Fruit fly (Drosophila melanogaster): ENCODE data around the gene CG17129.

CG17129 gene

dm6 chr3L:710345-710822 lies 30.3 kb upstream of the CG17129 start, which contains the start of gene CkIIalpha-i3 (continued):
- no peak for TF ChIP-seq wdn (GFP tag; IDR thresholded peaks at IDR 0.05)
- no peak for TF ChIP-seq Dad (GFP tag; optimal IDR thresholded peaks at IDR 0.05)
- no peak for TF ChIP-seq CG9609 (GFP tag; optimal IDR thresholded peaks at IDR 0.05)
- no peak for TF ChIP-seq CG10274 (GFP tag; optimal IDR thresholded peaks at IDR 0.05)
- peak in 1 of 2 experiments; percentile 64 for TF ChIP-seq eve (GFP tag; optimal IDR thresholded peaks at IDR 0.05)
- no peak for TF ChIP-seq chn (GFP tag; optimal IDR thresholded peaks at IDR 0.05)
- peak; percentile 37 for TF ChIP-seq Sin3A (optimal IDR thresholded peaks at IDR 0.05)
- no peak for TF ChIP-seq Fer2 (tag; optimal IDR thresholded peaks at IDR 0.05)
- TF ChIP-seq Aef1 (GFP tag; IDR thresholded peaks at IDR 0.05): no peak
- TF ChIP-seq Lpt (GFP tag; optimal IDR thresholded peaks at IDR 0.05): no peak
- TF ChIP-seq ssp (GFP tag; IDR thresholded peaks at IDR 0.05): no peak
- TF ChIP-seq CG2120 (GFP tag; optimal IDR thresholded peaks at IDR 0.05): peak; percentile 1
- TF ChIP-seq ci (GFP tag; IDR thresholded peaks at IDR 0.05): no peak
- peak; percentile 5 for TF ChIP-seq lilli (GFP tag; optimal IDR thresholded peaks at IDR 0.05)
- no peak for TF ChIP-seq CG6854 (GFP tag; optimal IDR thresholded peaks at IDR 0.05)
- TF ChIP-seq vnd (GFP tag; IDR thresholded peaks at IDR 0.05; ENCODE audit: partially characterized antibody): no peak
- no peak for TF ChIP-seq sr (GFP tag; IDR thresholded peaks at IDR 0.05)
- TF ChIP-seq al (GFP tag; IDR thresholded peaks at IDR 0.05): no peak
- TF ChIP-seq kah (GFP tag; optimal IDR thresholded peaks at IDR 0.05): no peak
- no peak for TF ChIP-seq maf-S (GFP tag; optimal IDR thresholded peaks at IDR 0.05)
- TF ChIP-seq br (optimal IDR thresholded peaks at IDR 0.05): no peak
- peak; percentile 33; the same call in 1 of the 3 replicates for TF ChIP-seq knrl (GFP tag; IDR thresholded peaks at IDR 0.05; ENCODE audit: partially characterized antibody)
- TF ChIP-seq gce (GFP tag; IDR thresholded peaks at IDR 0.05): no peak
- no peak for TF ChIP-seq HmgD (GFP tag; optimal IDR thresholded peaks at IDR 0.05)
- TF ChIP-seq CG3281 (GFP tag; optimal IDR thresholded peaks at IDR 0.05): no peak
- TF ChIP-seq Max (GFP tag; optimal IDR thresholded peaks at IDR 0.05): no peak
- no peak for TF ChIP-seq pb (GFP tag; optimal IDR thresholded peaks at IDR 0.05)
- no peak for TF ChIP-seq CG4282 (GFP tag; optimal IDR thresholded peaks at IDR 0.05)
- TF ChIP-seq chif (GFP tag; optimal IDR thresholded peaks at IDR 0.05): no peak
- no peak for TF ChIP-seq CG4360 (GFP tag; IDR thresholded peaks at IDR 0.05)
- TF ChIP-seq CG18262 (tag; optimal IDR thresholded peaks at IDR 0.05): no peak
- peak; percentile 14 for TF ChIP-seq CG10267 (tag; optimal IDR thresholded peaks at IDR 0.05)
- TF ChIP-seq row (GFP tag; IDR thresholded peaks at IDR 0.05): no peak
- peak; percentile 85 for TF ChIP-seq stwl (tag; optimal IDR thresholded peaks at IDR 0.05)
- no peak for TF ChIP-seq CG3407 (GFP tag; optimal IDR thresholded peaks at IDR 0.05)
- no peak for TF ChIP-seq fd102C (GFP tag; optimal IDR thresholded peaks at IDR 0.05)
- TF ChIP-seq CG6689 (GFP tag; IDR thresholded peaks at IDR 0.05): no peak
- TF ChIP-seq CG43689 (GFP tag; IDR thresholded peaks at IDR 0.05): no peak
- no peak for TF ChIP-seq MESR4 (GFP tag; optimal IDR thresholded peaks at IDR 0.05)
- peak; percentile 11 for TF ChIP-seq Sry-δ (GFP tag; optimal IDR thresholded peaks at IDR 0.05)
- TF ChIP-seq CG3726 (GFP tag; IDR thresholded peaks at IDR 0.05): no peak
- no peak for TF ChIP-seq zfh1 (GFP tag; IDR thresholded peaks at IDR 0.05)
- no peak for TF ChIP-seq shn (GFP tag; optimal IDR thresholded peaks at IDR 0.05)
- TF ChIP-seq CG9876 (GFP tag; optimal IDR thresholded peaks at IDR 0.05): no peak
- TF ChIP-seq nerfin-2 (GFP tag; IDR thresholded peaks at IDR 0.05; ENCODE audit: partially characterized antibody): no peak
- TF ChIP-seq Dip2 (GFP tag; IDR thresholded peaks at IDR 0.05): no peak
- TF ChIP-seq CkIIα-i1 (GFP tag; IDR thresholded peaks at IDR 0.05): no peak
- peak; percentile 60 to 98 for TF ChIP-seq insv (GFP tag; optimal IDR thresholded peaks at IDR 0.05)
- no peak for TF ChIP-seq CG4730 (GFP tag; IDR thresholded peaks at IDR 0.05)
- TF ChIP-seq H2.0 (GFP tag; IDR thresholded peaks at IDR 0.05): no peak
- no peak for TF ChIP-seq CG1647 (GFP tag; optimal IDR thresholded peaks at IDR 0.05)
- TF ChIP-seq CG4424 (GFP tag; optimal IDR thresholded peaks at IDR 0.05): no peak
- TF ChIP-seq Adf1 (GFP tag; IDR thresholded peaks at IDR 0.05): no peak
- TF ChIP-seq CG17359 (tag; optimal IDR thresholded peaks at IDR 0.05): no peak
